Fruit fly (Drosophila melanogaster) whole organism, pupa: ENCODE data around the gene Or67a.

ENCODE experiments used
- CG10348 ChIP-seq: fragments of 200-800 bp; sonication (Bioruptor generic); IDR thresholded peaks from 2 replicates; pipeline ENCODE4 v1.3.6; 2022; ENCODE audit warnings: missing biosample characterization, missing genetic modification characterization
- CG12605 ChIP-seq: fragments of 200-800 bp; sonication (Bioruptor generic); IDR thresholded peaks from 2 replicates; pipeline ENCODE4 v1.3.6; 2022; ENCODE audit warnings: missing biosample characterization, missing genetic modification characterization
- CG17806 ChIP-seq: fragments of 200-800 bp; sonication (Bioruptor generic); optimal IDR thresholded peaks from 2 replicates; lab custom pipeline; 2018; ENCODE audit warnings: missing biosample characterization, mild to moderate bottlenecking, missing genetic modification characterization, moderate library complexity
- CG34367 ChIP-seq: fragments of 200-800 bp; sonication (Bioruptor generic); optimal IDR thresholded peaks from 2 replicates; lab custom pipeline; 2018; ENCODE audit warnings: missing biosample characterization, mild to moderate bottlenecking, missing genetic modification characterization
- CG4496 ChIP-seq: fragments of 200-800 bp; sonication (Bioruptor generic); IDR thresholded peaks from 3 replicates; pipeline ENCODE4 v1.3.6; 2022; ENCODE audit warnings: missing biosample characterization, missing genetic modification characterization
- CG8159 ChIP-seq: fragments of 200-800 bp; sonication (Bioruptor generic); optimal IDR thresholded peaks from 3 replicates; lab custom pipeline; 2018; ENCODE audit warnings: missing biosample characterization, mild to moderate bottlenecking, missing genetic modification characterization, moderate library complexity
- EcR ChIP-seq: fragments of 200-800 bp; sonication (Bioruptor generic); optimal IDR thresholded peaks from 3 replicates; lab custom pipeline; 2019; ENCODE audit warnings: missing biosample characterization, missing genetic modification characterization, mild to moderate bottlenecking, moderate library complexity, missing genetic modification reagents
- Ets98B ChIP-seq: fragments of 200-800 bp; sonication (Bioruptor generic); IDR thresholded peaks from 2 replicates; pipeline ENCODE4 v1.3.6; 2022; ENCODE audit warnings: missing biosample characterization, missing genetic modification characterization
- Pif1A ChIP-seq: fragments of 200-800 bp; sonication (Bioruptor generic); optimal IDR thresholded peaks from 3 replicates; lab custom pipeline; 2016; ENCODE audit warnings: missing biosample characterization, missing genetic modification characterization
- Snoo ChIP-seq: fragments of 200-800 bp; sonication (Bioruptor generic); optimal IDR thresholded peaks from 3 replicates; lab custom pipeline; 2017; ENCODE audit warnings: missing biosample characterization, mild to moderate bottlenecking, missing genetic modification characterization, inconsistent platforms
- gl ChIP-seq: fragments of 200-800 bp; sonication (Bioruptor generic); optimal IDR thresholded peaks from 2 replicates; lab custom pipeline; 2018; ENCODE audit warnings: missing biosample characterization, mild to moderate bottlenecking, missing genetic modification characterization
- rn ChIP-seq: fragments of 200-800 bp; sonication (Bioruptor generic); IDR thresholded peaks from 2 replicates; pipeline ENCODE4 v1.3.6; 2022; ENCODE audit warnings: missing biosample characterization, missing genetic modification characterization

dm6 chr3L:9547910-9548309, 19.0 kb downstream of the Or67a start:
- TF ChIP-seq Pif1A (no peak), EcR (GFP tag; lab: Kevin White, UChicago) (no peak), CG34367 (no peak), CG17806 (tag; lab: Kevin White, UChicago) (no peak), CG10348 (GFP tag; lab: Robert Waterston, UW) (no peak), Ets98B (GFP tag; lab: Robert Waterston, UW) (no peak), CG12605 (GFP tag; lab: Robert Waterston, UW) (no peak), Snoo (tag; lab: Kevin White, UChicago) (no peak), rn (GFP tag; lab: Robert Waterston, UW) (no peak), CG4496 (no peak), gl (no peak), CG8159 (tag; lab: Kevin White, UChicago) (no peak)
